Worm (Caenorhabditis elegans) whole organism, mixed stage, embryonic: ENCODE measurements around the gene clp-9.

Experiments
- M03D4.4 ChIP-seq: sonication (generic microtip); optimal IDR thresholded peaks from 2 replicates; lab custom pipeline; 2017; ENCODE audit warnings: mild to moderate bottlenecking, missing genetic modification characterization, missing compliant biosample characterization
- blmp-1 ChIP-seq: fragments of 150-350 bp; optimal IDR thresholded peaks from 2 replicates; lab custom pipeline; 2014; ENCODE audit warnings: missing biosample characterization, missing genetic modification characterization
- ceh-39 ChIP-seq: fragments of 150-350 bp; optimal IDR thresholded peaks from 2 replicates; lab custom pipeline; 2014; ENCODE audit warnings: missing biosample characterization, missing genetic modification characterization
- ceh-43 ChIP-seq: fragments of 200-800 bp; sonication (Bioruptor generic); optimal IDR thresholded peaks from 2 replicates; lab custom pipeline; 2018; ENCODE audit warnings: mild to moderate bottlenecking, missing genetic modification characterization, moderate library complexity, missing compliant biosample characterization
- ces-1 ChIP-seq: fragments of 150-350 bp; optimal IDR thresholded peaks from 2 replicates; lab custom pipeline; 2014; ENCODE audit warnings: missing biosample characterization, missing genetic modification reagents, missing genetic modification characterization
- drap-1 ChIP-seq: fragments of 200-800 bp; sonication (Bioruptor generic); optimal IDR thresholded peaks from 3 replicates; lab custom pipeline; 2018; ENCODE audit warnings: mild to moderate bottlenecking, missing genetic modification characterization, missing compliant biosample characterization
- elt-3 ChIP-seq: fragments of 150-350 bp; optimal IDR thresholded peaks from 2 replicates; lab custom pipeline; 2014; ENCODE audit warnings: missing biosample characterization, missing genetic modification characterization
- flh-1 ChIP-seq: fragments of 200-800 bp; sonication (Bioruptor generic); optimal IDR thresholded peaks from 2 replicates; lab custom pipeline; 2018; ENCODE audit warnings: mild to moderate bottlenecking, missing genetic modification characterization, moderate library complexity, missing compliant biosample characterization
- ham-2 ChIP-seq: fragments of 200-800 bp; sonication (Bioruptor generic); optimal IDR thresholded peaks from 2 replicates; lab custom pipeline; 2018; ENCODE audit warnings: mild to moderate bottlenecking, missing genetic modification characterization, missing compliant biosample characterization
- hlh-1 ChIP-seq: fragments of 150-350 bp; optimal IDR thresholded peaks from 2 replicates; lab custom pipeline; 2014; ENCODE audit warnings: missing biosample characterization, missing genetic modification reagents, missing genetic modification characterization
- lin-13 ChIP-seq: fragments of 150-350 bp; optimal IDR thresholded peaks from 2 replicates; lab custom pipeline; 2014; ENCODE audit warnings: missing biosample characterization, missing genetic modification characterization
- lin-32 ChIP-seq: fragments of 200-800 bp; sonication (Bioruptor generic); optimal IDR thresholded peaks from 2 replicates; lab custom pipeline; 2018; ENCODE audit warnings: mild to moderate bottlenecking, missing genetic modification characterization, missing compliant biosample characterization
- lsy-2 ChIP-seq: fragments of 150-350 bp; optimal IDR thresholded peaks from 2 replicates; lab custom pipeline; 2014; ENCODE audit warnings: missing biosample characterization, missing genetic modification characterization
- mab-5 ChIP-seq: fragments of 150-350 bp; optimal IDR thresholded peaks from 2 replicates; lab custom pipeline; 2014; ENCODE audit warnings: missing biosample characterization, missing genetic modification characterization
- mep-1 ChIP-seq: fragments of 150-350 bp; optimal IDR thresholded peaks from 2 replicates; lab custom pipeline; 2017; ENCODE audit warnings: missing biosample characterization, missing genetic modification reagents, missing genetic modification characterization, inconsistent platforms
- mls-2 ChIP-seq: sonication (generic microtip); optimal IDR thresholded peaks from 2 replicates; lab custom pipeline; 2016; ENCODE audit warnings: mild to moderate bottlenecking, missing genetic modification characterization, moderate library complexity, missing compliant biosample characterization
- nhr-12 ChIP-seq: fragments of 150-350 bp; optimal IDR thresholded peaks from 2 replicates; lab custom pipeline; 2014; ENCODE audit warnings: missing biosample characterization, missing genetic modification characterization
- nhr-237 ChIP-seq: fragments of 150-350 bp; optimal IDR thresholded peaks from 2 replicates; lab custom pipeline; 2014; ENCODE audit warnings: missing biosample characterization, missing genetic modification characterization
- nhr-28 ChIP-seq: fragments of 150-350 bp; optimal IDR thresholded peaks from 2 replicates; lab custom pipeline; 2014; ENCODE audit warnings: missing biosample characterization, missing genetic modification characterization
- nhr-76 ChIP-seq: sonication (generic microtip); optimal IDR thresholded peaks from 2 replicates; lab custom pipeline; 2017; ENCODE audit warnings: missing biosample characterization, missing genetic modification characterization
- pha-4 ChIP-seq: fragments of 150-350 bp; optimal IDR thresholded peaks from 2 replicates; lab custom pipeline; 2018; ENCODE audit warnings: missing biosample characterization, missing genetic modification reagents, missing genetic modification characterization
- sem-2 ChIP-seq: fragments of 200-800 bp; sonication (Bioruptor generic); optimal IDR thresholded peaks from 2 replicates; lab custom pipeline; 2018; ENCODE audit warnings: mild to moderate bottlenecking, missing genetic modification characterization, missing compliant biosample characterization
- snpc-4 ChIP-seq: fragments of 150-350 bp; optimal IDR thresholded peaks from 2 replicates; lab custom pipeline; 2014; ENCODE audit warnings: missing biosample characterization, missing genetic modification characterization
- tbx-8 ChIP-seq: fragments of 200-800 bp; sonication (Bioruptor generic); optimal IDR thresholded peaks from 2 replicates; lab custom pipeline; 2018; ENCODE audit warnings: mild to moderate bottlenecking, missing genetic modification characterization, moderate library complexity, missing compliant biosample characterization
- unc-120 ChIP-seq: sonication (generic microtip); optimal IDR thresholded peaks from 2 replicates; lab custom pipeline; 2017; ENCODE audit warnings: missing genetic modification characterization, missing compliant biosample characterization; ENCODE audit not compliant: poor library complexity, severe bottlenecking
- unc-39 ChIP-seq: fragments of 150-350 bp; optimal IDR thresholded peaks from 2 replicates; lab custom pipeline; 2014; ENCODE audit warnings: missing biosample characterization, missing genetic modification characterization
- unc-62 ChIP-seq: fragments of 150-350 bp; optimal IDR thresholded peaks from 2 replicates; lab custom pipeline; 2014; ENCODE audit warnings: missing biosample characterization, missing genetic modification reagents, missing genetic modification characterization
- zip-8 ChIP-seq: fragments of 150-350 bp; optimal IDR thresholded peaks from 2 replicates; lab custom pipeline; 2014; ENCODE audit warnings: missing biosample characterization, missing genetic modification characterization
- ztf-11 ChIP-seq: fragments of 150-350 bp; optimal IDR thresholded peaks from 2 replicates; lab custom pipeline; 2014; ENCODE audit warnings: missing biosample characterization, missing genetic modification characterization

The clp-9 gene

ce11 chrV:9926240-9926639 is 40.5 kb upstream of the clp-9 start, which contains the start of gene C50H2.13:
TSS of gene C50H2.13 (plus strand) at chrV:9926540.
- TF ChIP-seq mls-2 (no peak), nhr-76 (tag; lab: Kevin White, UChicago) (no peak), mab-5 (tag; lab: Kevin White, UChicago) (no peak), unc-39 (tag; lab: Kevin White, UChicago) (no peak), ham-2 (GFP tag; lab: Kevin White, UChicago) (no peak), snpc-4 (tag; lab: Kevin White, UChicago) (no peak), lsy-2 (tag; lab: Kevin White, UChicago) (no peak), ces-1 (GFP tag; lab: Kevin White, UChicago) (no peak), zip-8 (no peak), flh-1 (GFP tag; lab: Kevin White, UChicago) (no peak), tbx-8 (no peak), elt-3 (tag; lab: Kevin White, UChicago) (no peak), nhr-12 (no peak), nhr-237 (tag; lab: Kevin White, UChicago) (no peak), M03D4.4 (tag; lab: Kevin White, UChicago) (no peak), hlh-1 (tag; lab: Kevin White, UChicago) (no peak), blmp-1 (tag; lab: Kevin White, UChicago) (no peak), mep-1 (tag; lab: Kevin White, UChicago) (no peak), lin-13 (no peak), drap-1 (GFP tag; lab: Kevin White, UChicago) (no peak)

ce11 chrV:9925647-9926046 is 39.9 kb upstream of the clp-9 start:
- TF ChIP-seq drap-1 (GFP tag; lab: Kevin White, UChicago) (no peak), lin-13 (no peak), flh-1 (GFP tag; lab: Kevin White, UChicago) (no peak), nhr-12 (no peak), hlh-1 (tag; lab: Kevin White, UChicago) (no peak)
- TF ChIP-seq, all 35 proteins: peak for 0

ce11 chrV:9924389-9924788 is 38.6 kb upstream of the clp-9 start:
- TF ChIP-seq ceh-43 (GFP tag; lab: Kevin White, UChicago) (no peak), drap-1 (GFP tag; lab: Kevin White, UChicago) (no peak)

- TF ChIP-seq ztf-11, result no peak
- TF ChIP-seq lsy-2 (tag; lab: Kevin White, UChicago), result no peak
- no peak for TF ChIP-seq nhr-28
- no peak for TF ChIP-seq snpc-4 (tag; lab: Kevin White, UChicago)
Measured at ce11 chrV:9922481-9922880, 36.7 kb upstream of the clp-9 start, which contains the start of gene C50H2.7. TSS of gene C50H2.7 (plus strand) at chrV:9922781.

ce11 chrV:9921288-9921687 is 35.5 kb upstream of the clp-9 start, which contains the start of gene ceh-75:
TSS of gene ceh-75 (plus strand) at chrV:9921337.
- no peak for TF ChIP-seq unc-120 (tag; lab: Kevin White, UChicago)
- TF ChIP-seq unc-62 (GFP tag; lab: Kevin White, UChicago), result no peak
- no peak for TF ChIP-seq blmp-1 (tag; lab: Kevin White, UChicago)
- no peak for TF ChIP-seq nhr-237 (tag; lab: Kevin White, UChicago)
- TF ChIP-seq ham-2 (GFP tag; lab: Kevin White, UChicago), result no peak
- no peak for TF ChIP-seq zip-8
- no peak for TF ChIP-seq ceh-39 (tag; lab: Kevin White, UChicago)
- no peak for TF ChIP-seq flh-1 (GFP tag; lab: Kevin White, UChicago)
- TF ChIP-seq lin-32, result no peak
- TF ChIP-seq ceh-43 (GFP tag; lab: Kevin White, UChicago), result no peak
- no peak for TF ChIP-seq mep-1 (tag; lab: Kevin White, UChicago)
- no peak for TF ChIP-seq ces-1 (GFP tag; lab: Kevin White, UChicago)
- TF ChIP-seq lin-13, result no peak

ce11 chrV:9918410-9918809 is 32.6 kb upstream of the clp-9 start, which contains the start of gene C50H2.5:
TSS of gene C50H2.5 (plus strand) at chrV:9918710.
- TF ChIP-seq unc-39 (tag; lab: Kevin White, UChicago) (no peak), pha-4 (tag; lab: Kevin White, UChicago) (no peak), elt-3 (tag; lab: Kevin White, UChicago) (no peak), M03D4.4 (tag; lab: Kevin White, UChicago) (no peak), zip-8 (no peak), flh-1 (GFP tag; lab: Kevin White, UChicago) (no peak), ceh-39 (tag; lab: Kevin White, UChicago) (no peak), sem-2 (GFP tag; lab: Kevin White, UChicago) (no peak), hlh-1 (tag; lab: Kevin White, UChicago) (no peak), unc-120 (tag; lab: Kevin White, UChicago) (no peak), lin-13 (no peak)
